Worm (Caenorhabditis elegans) whole organism, mixed stage, embryonic: ENCODE measurements around the gene C27C12.3.

Experiments
- M03D4.4 ChIP-seq: sonication (generic microtip); optimal IDR thresholded peaks from 2 replicates; lab custom pipeline; 2017; ENCODE audit warnings: mild to moderate bottlenecking, missing genetic modification characterization, missing compliant biosample characterization
- blmp-1 ChIP-seq: fragments of 150-350 bp; optimal IDR thresholded peaks from 2 replicates; lab custom pipeline; 2014; ENCODE audit warnings: missing biosample characterization, missing genetic modification characterization
- ceh-39 ChIP-seq: fragments of 150-350 bp; optimal IDR thresholded peaks from 2 replicates; lab custom pipeline; 2014; ENCODE audit warnings: missing biosample characterization, missing genetic modification characterization
- ceh-43 ChIP-seq: fragments of 200-800 bp; sonication (Bioruptor generic); optimal IDR thresholded peaks from 2 replicates; lab custom pipeline; 2018; ENCODE audit warnings: mild to moderate bottlenecking, missing genetic modification characterization, moderate library complexity, missing compliant biosample characterization
- cnd-1 ChIP-seq: fragments of 200-800 bp; sonication (Bioruptor generic); optimal IDR thresholded peaks from 2 replicates; lab custom pipeline; 2018; ENCODE audit warnings: mild to moderate bottlenecking, missing genetic modification characterization, missing compliant biosample characterization
- drap-1 ChIP-seq: fragments of 200-800 bp; sonication (Bioruptor generic); optimal IDR thresholded peaks from 3 replicates; lab custom pipeline; 2018; ENCODE audit warnings: mild to moderate bottlenecking, missing genetic modification characterization, missing compliant biosample characterization
- elt-1 ChIP-seq: sonication (generic microtip); optimal IDR thresholded peaks from 2 replicates; lab custom pipeline; 2017; ENCODE audit warnings: missing genetic modification characterization, mild to moderate bottlenecking, missing compliant biosample characterization, antibody characterized with exemption, moderate library complexity, borderline replicate concordance; ENCODE audit not compliant: insufficient read depth
- elt-3 ChIP-seq: fragments of 150-350 bp; optimal IDR thresholded peaks from 2 replicates; lab custom pipeline; 2014; ENCODE audit warnings: missing biosample characterization, missing genetic modification characterization
- flh-1 ChIP-seq: fragments of 200-800 bp; sonication (Bioruptor generic); optimal IDR thresholded peaks from 2 replicates; lab custom pipeline; 2018; ENCODE audit warnings: mild to moderate bottlenecking, missing genetic modification characterization, moderate library complexity, missing compliant biosample characterization
- ham-2 ChIP-seq: fragments of 200-800 bp; sonication (Bioruptor generic); optimal IDR thresholded peaks from 2 replicates; lab custom pipeline; 2018; ENCODE audit warnings: mild to moderate bottlenecking, missing genetic modification characterization, missing compliant biosample characterization
- hlh-1 ChIP-seq: fragments of 150-350 bp; optimal IDR thresholded peaks from 2 replicates; lab custom pipeline; 2014; ENCODE audit warnings: missing biosample characterization, missing genetic modification reagents, missing genetic modification characterization
- lin-32 ChIP-seq: fragments of 200-800 bp; sonication (Bioruptor generic); optimal IDR thresholded peaks from 2 replicates; lab custom pipeline; 2018; ENCODE audit warnings: mild to moderate bottlenecking, missing genetic modification characterization, missing compliant biosample characterization
- lsy-2 ChIP-seq: fragments of 150-350 bp; optimal IDR thresholded peaks from 2 replicates; lab custom pipeline; 2014; ENCODE audit warnings: missing biosample characterization, missing genetic modification characterization
- mab-5 ChIP-seq: fragments of 150-350 bp; optimal IDR thresholded peaks from 2 replicates; lab custom pipeline; 2014; ENCODE audit warnings: missing biosample characterization, missing genetic modification characterization
- mep-1 ChIP-seq: fragments of 150-350 bp; optimal IDR thresholded peaks from 2 replicates; lab custom pipeline; 2017; ENCODE audit warnings: missing biosample characterization, missing genetic modification reagents, missing genetic modification characterization, inconsistent platforms
- mls-2 ChIP-seq: sonication (generic microtip); optimal IDR thresholded peaks from 2 replicates; lab custom pipeline; 2016; ENCODE audit warnings: mild to moderate bottlenecking, missing genetic modification characterization, moderate library complexity, missing compliant biosample characterization
- nhr-2 ChIP-seq: fragments of 150-350 bp; optimal IDR thresholded peaks from 2 replicates; lab custom pipeline; 2014; ENCODE audit warnings: missing biosample characterization, missing genetic modification characterization
- nhr-237 ChIP-seq: fragments of 150-350 bp; optimal IDR thresholded peaks from 2 replicates; lab custom pipeline; 2014; ENCODE audit warnings: missing biosample characterization, missing genetic modification characterization
- nhr-76 ChIP-seq: sonication (generic microtip); optimal IDR thresholded peaks from 2 replicates; lab custom pipeline; 2017; ENCODE audit warnings: missing biosample characterization, missing genetic modification characterization
- pha-4 ChIP-seq: fragments of 150-350 bp; optimal IDR thresholded peaks from 2 replicates; lab custom pipeline; 2018; ENCODE audit warnings: missing biosample characterization, missing genetic modification reagents, missing genetic modification characterization
- sem-2 ChIP-seq: fragments of 200-800 bp; sonication (Bioruptor generic); optimal IDR thresholded peaks from 2 replicates; lab custom pipeline; 2018; ENCODE audit warnings: mild to moderate bottlenecking, missing genetic modification characterization, missing compliant biosample characterization
- snpc-4 ChIP-seq: fragments of 150-350 bp; optimal IDR thresholded peaks from 2 replicates; lab custom pipeline; 2014; ENCODE audit warnings: missing biosample characterization, missing genetic modification characterization
- tbx-8 ChIP-seq: fragments of 200-800 bp; sonication (Bioruptor generic); optimal IDR thresholded peaks from 2 replicates; lab custom pipeline; 2018; ENCODE audit warnings: mild to moderate bottlenecking, missing genetic modification characterization, moderate library complexity, missing compliant biosample characterization
- unc-120 ChIP-seq: sonication (generic microtip); optimal IDR thresholded peaks from 2 replicates; lab custom pipeline; 2017; ENCODE audit warnings: missing genetic modification characterization, missing compliant biosample characterization; ENCODE audit not compliant: poor library complexity, severe bottlenecking
- unc-39 ChIP-seq: fragments of 150-350 bp; optimal IDR thresholded peaks from 2 replicates; lab custom pipeline; 2014; ENCODE audit warnings: missing biosample characterization, missing genetic modification characterization
- zip-8 ChIP-seq: fragments of 150-350 bp; optimal IDR thresholded peaks from 2 replicates; lab custom pipeline; 2014; ENCODE audit warnings: missing biosample characterization, missing genetic modification characterization

Gene C27C12.3

DNA sequence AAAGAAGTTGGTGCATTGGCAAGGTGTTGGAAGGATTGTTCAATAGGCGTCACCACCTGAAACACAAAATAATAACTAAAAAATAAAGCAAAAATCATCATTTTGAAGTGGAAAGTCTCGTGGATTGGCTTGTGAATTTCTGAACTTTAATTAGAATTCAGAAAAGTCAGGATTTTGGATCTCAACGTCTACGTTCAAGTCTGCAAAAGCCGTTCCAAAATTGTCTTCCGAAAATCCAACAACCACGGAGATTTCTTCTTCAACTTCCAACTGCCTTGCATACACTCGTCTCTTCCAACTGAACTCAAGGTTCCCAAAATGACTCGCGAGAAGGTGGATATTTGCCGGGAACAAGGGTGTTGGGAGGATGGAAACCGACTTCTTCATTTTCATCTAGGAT lies at the start of gene C27C12.3:
Gene C27C12.3 (minus strand): TSS at position 101 of the 400 bp plus-strand sequence.
- no peak for TF ChIP-seq cnd-1 (tag; lab: Kevin White, UChicago)
- no peak for TF ChIP-seq flh-1 (GFP tag; lab: Kevin White, UChicago)
- no peak for TF ChIP-seq lsy-2 (tag; lab: Kevin White, UChicago)
- TF ChIP-seq drap-1 (GFP tag; lab: Kevin White, UChicago), result no peak
- no peak for TF ChIP-seq unc-39
- TF ChIP-seq mls-2 (tag; lab: Kevin White, UChicago), result no peak
- no peak for TF ChIP-seq zip-8 (tag; lab: Kevin White, UChicago)
- no peak for TF ChIP-seq ceh-43 (GFP tag; lab: Kevin White, UChicago)
- TF ChIP-seq elt-1 (tag; lab: Kevin White, UChicago), result no peak
- TF ChIP-seq nhr-237 (tag; lab: Kevin White, UChicago), result no peak
- no peak for TF ChIP-seq hlh-1 (tag; lab: Kevin White, UChicago)
- no peak for TF ChIP-seq ceh-39
- no peak for TF ChIP-seq nhr-2
- no peak for TF ChIP-seq mab-5 (tag; lab: Kevin White, UChicago)

DNA sequence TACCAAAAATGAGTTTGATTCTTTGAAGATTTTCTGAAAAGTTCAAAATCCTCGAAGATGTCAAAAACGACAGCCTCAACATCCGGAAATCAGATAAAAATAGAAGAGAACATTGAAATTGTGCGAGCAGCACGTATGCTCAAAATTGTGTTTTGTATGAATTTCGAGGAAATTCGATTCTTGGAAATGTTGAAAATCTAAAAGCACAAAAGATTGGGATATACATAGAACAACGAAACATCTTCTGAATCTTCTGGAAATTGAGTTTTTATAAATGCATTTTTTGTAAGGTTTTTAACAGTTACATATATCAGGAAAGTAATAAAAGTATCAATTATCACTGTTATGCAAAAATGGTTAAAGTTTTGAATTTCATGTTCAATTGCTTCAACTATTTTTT lies 45.0 kb upstream of the C27C12.3 start:
- TF ChIP-seq mep-1 (tag; lab: Kevin White, UChicago) (no peak), nhr-2 (no peak), unc-39 (no peak)

DNA sequence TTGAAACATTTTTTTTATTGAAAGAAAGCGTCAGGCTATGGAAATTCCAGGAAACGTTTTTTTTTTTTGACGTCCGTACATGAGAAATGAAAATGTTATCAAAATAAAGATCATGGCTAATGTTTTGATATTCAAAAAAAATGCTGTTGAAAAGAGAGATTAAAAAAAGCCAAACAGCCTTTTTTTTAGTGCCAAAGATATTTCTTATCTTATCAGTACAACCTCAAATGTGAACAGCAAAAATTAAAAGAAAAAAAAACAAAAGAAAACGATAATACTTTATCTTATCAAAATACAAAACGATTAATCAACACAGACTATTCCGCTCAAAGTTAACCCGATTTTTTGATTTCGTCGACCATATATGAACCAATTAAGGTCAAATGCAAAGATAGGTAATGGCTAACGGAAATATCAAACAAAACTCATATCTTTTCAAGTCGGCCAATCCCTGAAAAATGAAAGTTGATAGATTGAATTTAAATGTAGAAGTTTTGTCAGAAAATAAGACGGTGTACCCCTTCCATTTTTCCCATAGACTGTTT lies 41.7 kb upstream of the C27C12.3 start:
- TF ChIP-seq lsy-2 (tag; lab: Kevin White, UChicago) (no peak), nhr-237 (tag; lab: Kevin White, UChicago) (no peak)

DNA sequence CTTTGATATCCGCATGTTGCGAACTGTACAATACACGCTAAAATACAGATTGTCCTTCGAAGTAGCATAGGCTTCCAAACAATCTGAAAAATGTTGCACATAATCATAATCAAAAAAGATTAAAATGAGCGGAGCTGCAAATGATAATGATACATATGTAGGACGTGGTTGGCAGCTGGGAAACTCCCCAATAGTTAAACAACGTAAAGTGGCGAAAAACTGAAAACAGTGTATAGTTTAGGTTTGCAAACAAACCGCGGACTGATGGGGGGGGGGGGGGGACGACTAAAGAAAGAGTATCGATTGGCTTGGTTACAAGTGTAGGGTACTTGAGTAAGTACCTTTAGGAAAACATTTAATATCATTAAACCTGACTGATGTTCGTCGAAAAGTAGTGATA lies 39.5 kb upstream of the C27C12.3 start, which contains the start of gene hex-5:
Gene hex-5 (minus strand): TSS at position 101 of the 400 bp plus-strand sequence.
- TF ChIP-seq unc-120 (tag; lab: Kevin White, UChicago) (no peak), lin-32 (GFP tag; lab: Kevin White, UChicago) (no peak), ham-2 (no peak), M03D4.4 (no peak), sem-2 (no peak), cnd-1 (tag; lab: Kevin White, UChicago) (no peak), pha-4 (no peak), mls-2 (tag; lab: Kevin White, UChicago) (no peak), elt-3 (no peak), ceh-39 (no peak), unc-39 (no peak)

DNA sequence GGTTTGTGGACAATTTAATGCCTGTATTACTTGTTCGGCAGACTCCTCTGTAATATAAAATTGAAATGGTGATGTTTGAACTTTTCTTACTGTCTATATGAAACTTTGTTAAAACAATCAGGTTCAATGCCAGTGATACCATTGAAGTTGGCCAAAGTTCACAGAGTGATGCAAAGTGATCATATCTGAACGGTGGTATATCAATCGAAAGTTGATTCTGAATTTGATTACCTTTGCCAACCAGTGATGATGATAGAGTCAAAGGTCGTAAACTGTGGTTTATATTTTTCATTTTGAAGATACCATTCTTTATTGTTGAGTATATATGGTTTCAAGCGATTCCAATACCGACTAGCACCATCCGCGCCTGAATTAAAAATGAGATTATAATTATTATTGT lies 37.8 kb upstream of the C27C12.3 start:
- TF ChIP-seq flh-1 (GFP tag; lab: Kevin White, UChicago) (no peak), unc-39 (no peak), mep-1 (tag; lab: Kevin White, UChicago) (no peak), pha-4 (no peak), cnd-1 (tag; lab: Kevin White, UChicago) (no peak), elt-3 (no peak), tbx-8 (GFP tag; lab: Kevin White, UChicago) (no peak), mls-2 (tag; lab: Kevin White, UChicago) (no peak), nhr-76 (no peak)

DNA sequence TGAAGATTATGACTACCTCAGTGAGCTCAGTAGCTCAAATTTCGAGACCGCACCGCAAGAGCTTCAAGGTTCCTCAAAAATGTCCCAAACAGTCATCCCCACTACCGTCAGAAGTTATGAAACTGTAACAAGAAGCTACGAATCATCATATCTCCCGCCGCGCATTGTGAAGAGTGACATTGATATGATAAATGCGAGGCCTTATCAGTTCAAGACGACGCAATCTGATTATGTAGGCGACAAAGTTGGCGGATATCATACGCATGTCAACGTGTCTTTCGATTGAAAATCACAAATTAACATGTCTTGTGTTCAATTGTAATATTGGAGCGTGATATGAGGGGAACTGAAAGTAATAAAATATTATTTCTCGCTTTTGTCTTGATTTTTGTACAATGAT lies 34.8 kb upstream of the C27C12.3 start:
- TF ChIP-seq unc-39, result no peak
- TF ChIP-seq zip-8 (tag; lab: Kevin White, UChicago), result no peak
- peak; percentile 59 for TF ChIP-seq elt-3

DNA sequence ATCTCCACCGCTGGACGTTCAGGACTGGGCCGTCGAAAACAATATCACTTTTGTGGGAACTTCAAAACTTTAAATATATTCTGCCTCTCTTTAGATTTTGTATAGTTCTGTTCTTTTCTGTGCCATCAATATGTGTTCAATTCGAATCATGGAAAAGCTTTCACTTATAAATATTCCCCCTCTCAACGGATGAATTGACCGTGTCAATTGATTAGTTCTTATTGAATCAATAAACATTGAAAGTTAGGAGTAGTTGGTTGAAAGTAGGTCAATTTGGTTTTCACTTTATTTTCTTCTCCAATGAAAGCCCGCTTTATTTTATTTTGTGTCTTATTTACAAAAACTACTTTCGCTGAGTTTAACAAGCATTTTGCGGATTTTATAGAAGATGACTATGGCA lies 32.6 kb upstream of the C27C12.3 start, which contains the start of gene lips-8:
Gene lips-8 (plus strand): TSS at position 301 of the 400 bp plus-strand sequence.
- TF ChIP-seq unc-120 (tag; lab: Kevin White, UChicago) (no peak), unc-39 (no peak), blmp-1 (tag; lab: Kevin White, UChicago) (no peak), cnd-1 (tag; lab: Kevin White, UChicago) (no peak), snpc-4 (tag; lab: Kevin White, UChicago) (no peak), mls-2 (tag; lab: Kevin White, UChicago) (no peak)
